Worm (Caenorhabditis elegans) whole organism, mixed stage, embryonic: Measurements from ENCODE around the gene F23H12.3.

Experiments used
- elt-3 ChIP-seq: fragments of 150-350 bp; optimal IDR thresholded peaks from 2 replicates; lab custom pipeline; 2014; ENCODE audit warnings: missing biosample characterization, missing genetic modification characterization
- hlh-1 ChIP-seq: fragments of 150-350 bp; optimal IDR thresholded peaks from 2 replicates; lab custom pipeline; 2014; ENCODE audit warnings: missing biosample characterization, missing genetic modification reagents, missing genetic modification characterization
- lsy-2 ChIP-seq: fragments of 150-350 bp; optimal IDR thresholded peaks from 2 replicates; lab custom pipeline; 2014; ENCODE audit warnings: missing biosample characterization, missing genetic modification characterization
- mls-2 ChIP-seq: sonication (generic microtip); optimal IDR thresholded peaks from 2 replicates; lab custom pipeline; 2016; ENCODE audit warnings: mild to moderate bottlenecking, missing genetic modification characterization, moderate library complexity, missing compliant biosample characterization
- nhr-12 ChIP-seq: fragments of 150-350 bp; optimal IDR thresholded peaks from 2 replicates; lab custom pipeline; 2014; ENCODE audit warnings: missing biosample characterization, missing genetic modification characterization
- nhr-28 ChIP-seq: fragments of 150-350 bp; optimal IDR thresholded peaks from 2 replicates; lab custom pipeline; 2014; ENCODE audit warnings: missing biosample characterization, missing genetic modification characterization
- unc-62 ChIP-seq: fragments of 150-350 bp; optimal IDR thresholded peaks from 2 replicates; lab custom pipeline; 2014; ENCODE audit warnings: missing biosample characterization, missing genetic modification reagents, missing genetic modification characterization
- ztf-11 ChIP-seq: fragments of 150-350 bp; optimal IDR thresholded peaks from 2 replicates; lab custom pipeline; 2014; ENCODE audit warnings: missing biosample characterization, missing genetic modification characterization

- TF ChIP-seq ztf-11 (tag; lab: Kevin White, UChicago) (no peak), mls-2 (tag; lab: Kevin White, UChicago) (no peak), unc-62 (GFP tag; lab: Kevin White, UChicago) (no peak), nhr-28 (tag; lab: Kevin White, UChicago) (no peak), nhr-12 (tag; lab: Kevin White, UChicago) (no peak), lsy-2 (no peak), elt-3 (tag; lab: Kevin White, UChicago) (no peak), hlh-1 (tag; lab: Kevin White, UChicago) (no peak)
Measured at ce11 chrV:12361644-12362043, 16.7 kb downstream of the F23H12.3 start, which contains the start of gene fipr-1.
